Worm (Caenorhabditis elegans) whole organism, midembryonic: ENCODE measurements around the gene Y105C5A.10.

Experiments used
- flt-1 ChIP-seq: fragments of 200-800 bp; sonication (Bioruptor generic); IDR thresholded peaks from 2 replicates; pipeline ENCODE4 v1.3.6; 2022; ENCODE audit warnings: missing genetic modification characterization, missing compliant biosample characterization
- klf-2 ChIP-seq: fragments of 200-800 bp; sonication (Bioruptor generic); conservative IDR thresholded peaks from 2 replicates; pipeline ENCODE4 v1.3.6; 2022; ENCODE audit warnings: missing genetic modification reagents, missing genetic modification characterization, missing compliant biosample characterization
- ref-1 ChIP-seq: fragments of 200-800 bp; sonication (Bioruptor generic); conservative IDR thresholded peaks from 2 replicates; pipeline ENCODE4 v1.3.6; 2022; ENCODE audit warnings: missing genetic modification reagents, missing genetic modification characterization, missing compliant biosample characterization

DNA sequence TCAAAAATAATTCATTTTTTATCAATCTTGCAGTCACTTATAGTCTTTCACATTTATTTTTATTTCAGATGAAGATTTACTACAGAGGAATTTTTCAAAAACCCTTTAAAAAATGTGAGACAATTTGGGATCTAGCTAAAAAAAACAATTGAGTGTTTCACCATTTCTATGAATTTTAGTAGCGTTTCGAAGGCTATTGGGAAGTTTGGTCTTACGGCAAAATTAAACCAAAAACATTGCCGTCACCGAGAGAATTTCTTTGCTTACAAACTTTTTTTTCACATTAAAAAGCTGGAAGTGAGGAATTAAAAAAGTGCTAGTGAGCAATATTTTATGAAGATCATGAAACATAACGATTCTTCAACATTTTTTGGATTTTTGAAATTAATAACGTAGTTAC lies 22.9 kb downstream of the Y105C5A.10 start:
- no peak for TF ChIP-seq ref-1
- TF ChIP-seq klf-2 (GFP tag; lab: Robert Waterston, UW): no peak
- no peak for TF ChIP-seq flt-1 (GFP tag; lab: Robert Waterston, UW)
